Fruit fly (Drosophila melanogaster): ENCODE results near the gene Rsf1.

Gene Rsf1

dm6 chr2L:10292066-10292560, 28.8 kb upstream of the Rsf1 start, which contains the start of gene Ufd4 (continued):
- TF ChIP-seq vnd (GFP tag; IDR thresholded peaks at IDR 0.05; ENCODE audit: partially characterized antibody) (no peak), vvl (GFP tag; IDR thresholded peaks at IDR 0.05) (peak; percentile 88; the same call in 1 of the 2 replicates), knrl (GFP tag; IDR thresholded peaks at IDR 0.05; ENCODE audit: partially characterized antibody) (no peak), CG9817 (tag; optimal IDR thresholded peaks at IDR 0.05) (no peak), row (GFP tag; IDR thresholded peaks at IDR 0.05) (peak; percentile 81), CG32532 (GFP tag; IDR thresholded peaks at IDR 0.05) (no peak; the same call in 1 of the 2 replicates), Kr (GFP tag; optimal IDR thresholded peaks at IDR 0.05) (no peak), ken (GFP tag; IDR thresholded peaks at IDR 0.05) (no peak; the same call in 2 of the 3 replicates), CG33213 (GFP tag; optimal IDR thresholded peaks at IDR 0.05) (no peak), ems (GFP tag; optimal IDR thresholded peaks at IDR 0.05) (peak; percentile 64), Lhr (GFP tag; optimal IDR thresholded peaks at IDR 0.05) (no peak), CG32767 (GFP tag; IDR thresholded peaks at IDR 0.05) (peak; percentile 50; the same call in 1 of the 2 replicates), CG30403 (GFP tag; optimal IDR thresholded peaks at IDR 0.05) (peak; percentile 67), CG15601 (tag; optimal IDR thresholded peaks at IDR 0.05) (no peak), Dref (GFP tag; IDR thresholded peaks at IDR 0.05) (peak; percentile 81), Sry-β (GFP tag; optimal IDR thresholded peaks at IDR 0.05) (peak; percentile 15), CG7556 (GFP tag; optimal IDR thresholded peaks at IDR 0.05) (no peak), CG15269 (tag; optimal IDR thresholded peaks at IDR 0.05) (no peak), CG2116 (GFP tag; optimal IDR thresholded peaks at IDR 0.05) (peak; percentile 43), CG7839 (tag; optimal IDR thresholded peaks at IDR 0.05) (no peak), HHEX (GFP tag; optimal IDR thresholded peaks at IDR 0.05) (no peak), kah (GFP tag; optimal IDR thresholded peaks at IDR 0.05) (peak; percentile 43), CG4617 (GFP tag; optimal IDR thresholded peaks at IDR 0.05; ENCODE audit: borderline replicate concordance) (peak; percentile 68), kni (GFP tag; optimal IDR thresholded peaks at IDR 0.05) (no peak), sim (GFP tag; IDR thresholded peaks at IDR 0.05) (peak; percentile 54; the same call in 1 of the 2 replicates), CG1602 (GFP tag; optimal IDR thresholded peaks at IDR 0.05) (peak; percentile 46), CG6683 (GFP tag; optimal IDR thresholded peaks at IDR 0.05) (peak; percentile 24), CG12769 (tag; optimal IDR thresholded peaks at IDR 0.05) (no peak), Oli (tag; optimal IDR thresholded peaks at IDR 0.05) (no peak), Blimp-1 (GFP tag; optimal IDR thresholded peaks at IDR 0.05) (no peak), CG18262 (tag; optimal IDR thresholded peaks at IDR 0.05) (no peak), Neu2 (GFP tag; optimal IDR thresholded peaks at IDR 0.05; ENCODE audit: borderline replicate concordance) (no peak), pzg (GFP tag; optimal IDR thresholded peaks at IDR 0.05) (peak; percentile 62), odd (GFP tag; optimal IDR thresholded peaks at IDR 0.05) (no peak), CG2875 (GFP tag; optimal IDR thresholded peaks at IDR 0.05) (no peak), CG4404 (GFP tag; IDR thresholded peaks at IDR 0.05) (no peak), gcm (GFP tag; optimal IDR thresholded peaks at IDR 0.05) (no peak), CG10209 (GFP tag; optimal IDR thresholded peaks at IDR 0.05) (no peak), Max (GFP tag; optimal IDR thresholded peaks at IDR 0.05) (peak; percentile 53), trh (GFP tag; optimal IDR thresholded peaks at IDR 0.05) (no peak), Eip74EF (GFP tag; optimal IDR thresholded peaks at IDR 0.05) (no peak), CG12299 (tag; optimal IDR thresholded peaks at IDR 0.05) (no peak), trem (tag; optimal IDR thresholded peaks at IDR 0.05) (peak; percentile 66), CG30431 (GFP tag; optimal IDR thresholded peaks at IDR 0.05) (no peak), lov (optimal IDR thresholded peaks at IDR 0.05) (no peak), lov (GFP tag; IDR thresholded peaks at IDR 0.05) (no peak; the same call in 2 of the 3 replicates), CG8944 (GFP tag; optimal IDR thresholded peaks at IDR 0.05) (peak; percentile 3), Hmx (GFP tag; optimal IDR thresholded peaks at IDR 0.05) (no peak), CG7372 (GFP tag; IDR thresholded peaks at IDR 0.05) (no peak)

Measured in whole organism, embryonic.